Fruit fly (Drosophila melanogaster) whole organism, pupa: ENCODE results near the gene gammaCOP.

ENCODE experiments used
- CG10348 ChIP-seq: fragments of 200-800 bp; sonication (Bioruptor generic); IDR thresholded peaks from 2 replicates; pipeline ENCODE4 v1.3.6; 2022; ENCODE audit warnings: missing biosample characterization, missing genetic modification characterization
- CG12605 ChIP-seq: fragments of 200-800 bp; sonication (Bioruptor generic); IDR thresholded peaks from 2 replicates; pipeline ENCODE4 v1.3.6; 2022; ENCODE audit warnings: missing biosample characterization, missing genetic modification characterization
- CG13204 ChIP-seq: fragments of 200-800 bp; sonication (Bioruptor generic); optimal IDR thresholded peaks from 2 replicates; lab custom pipeline; 2018; ENCODE audit warnings: missing biosample characterization, mild to moderate bottlenecking, missing genetic modification characterization, moderate library complexity
- CG14655 ChIP-seq: fragments of 200-800 bp; sonication (Bioruptor generic); optimal IDR thresholded peaks from 3 replicates; lab custom pipeline; 2017; ENCODE audit warnings: mild to moderate bottlenecking, missing biosample characterization, missing genetic modification reagents, missing genetic modification characterization
- CG15710 ChIP-seq: fragments of 200-800 bp; sonication (Bioruptor generic); optimal IDR thresholded peaks from 2 replicates; lab custom pipeline; 2018; ENCODE audit warnings: missing biosample characterization, mild to moderate bottlenecking, missing genetic modification characterization, moderate library complexity
- CG17806 ChIP-seq: fragments of 200-800 bp; sonication (Bioruptor generic); optimal IDR thresholded peaks from 2 replicates; lab custom pipeline; 2018; ENCODE audit warnings: missing biosample characterization, mild to moderate bottlenecking, missing genetic modification characterization, moderate library complexity
- CG32121 ChIP-seq: fragments of 200-800 bp; sonication (Bioruptor generic); IDR thresholded peaks from 2 replicates; pipeline ENCODE4 v1.3.6; 2022; ENCODE audit warnings: missing biosample characterization, missing genetic modification characterization
- CG34367 ChIP-seq: fragments of 200-800 bp; sonication (Bioruptor generic); optimal IDR thresholded peaks from 2 replicates; lab custom pipeline; 2018; ENCODE audit warnings: missing biosample characterization, mild to moderate bottlenecking, missing genetic modification characterization
- CG4496 ChIP-seq: fragments of 200-800 bp; sonication (Bioruptor generic); IDR thresholded peaks from 3 replicates; pipeline ENCODE4 v1.3.6; 2022; ENCODE audit warnings: missing biosample characterization, missing genetic modification characterization
- CG8159 ChIP-seq: fragments of 200-800 bp; sonication (Bioruptor generic); optimal IDR thresholded peaks from 3 replicates; lab custom pipeline; 2018; ENCODE audit warnings: missing biosample characterization, mild to moderate bottlenecking, missing genetic modification characterization, moderate library complexity
- CG8301 ChIP-seq: fragments of 200-800 bp; sonication (Bioruptor generic); optimal IDR thresholded peaks from 2 replicates; lab custom pipeline; 2018; ENCODE audit warnings: missing biosample characterization, mild to moderate bottlenecking, missing genetic modification characterization
- CG9948 ChIP-seq: fragments of 200-800 bp; sonication (Bioruptor generic); optimal IDR thresholded peaks from 2 replicates; lab custom pipeline; 2018; ENCODE audit warnings: missing biosample characterization, mild to moderate bottlenecking, missing genetic modification characterization, moderate library complexity
- D1 ChIP-seq: fragments of 200-800 bp; sonication (Bioruptor generic); optimal IDR thresholded peaks from 2 replicates; lab custom pipeline; 2018; ENCODE audit warnings: missing biosample characterization, mild to moderate bottlenecking, missing genetic modification characterization, moderate library complexity
- EcR ChIP-seq: fragments of 200-800 bp; sonication (Bioruptor generic); optimal IDR thresholded peaks from 3 replicates; lab custom pipeline; 2019; ENCODE audit warnings: missing biosample characterization, missing genetic modification characterization, mild to moderate bottlenecking, moderate library complexity, missing genetic modification reagents
- Ets98B ChIP-seq: fragments of 200-800 bp; sonication (Bioruptor generic); IDR thresholded peaks from 2 replicates; pipeline ENCODE4 v1.3.6; 2022; ENCODE audit warnings: missing biosample characterization, missing genetic modification characterization
- Pif1A ChIP-seq: fragments of 200-800 bp; sonication (Bioruptor generic); optimal IDR thresholded peaks from 3 replicates; lab custom pipeline; 2016; ENCODE audit warnings: missing biosample characterization, missing genetic modification characterization
- Pif1B ChIP-seq: fragments of 200-800 bp; sonication (Bioruptor generic); optimal IDR thresholded peaks from 3 replicates; lab custom pipeline; 2016; ENCODE audit warnings: missing biosample characterization, missing genetic modification characterization
- Snoo ChIP-seq: fragments of 200-800 bp; sonication (Bioruptor generic); optimal IDR thresholded peaks from 3 replicates; lab custom pipeline; 2017; ENCODE audit warnings: missing biosample characterization, mild to moderate bottlenecking, missing genetic modification characterization, inconsistent platforms
- fd96Ca ChIP-seq: fragments of 200-800 bp; sonication (Bioruptor generic); IDR thresholded peaks from 3 replicates; pipeline ENCODE4 v1.3.6; 2022; ENCODE audit warnings: missing biosample characterization, missing genetic modification characterization
- gl ChIP-seq: fragments of 200-800 bp; sonication (Bioruptor generic); optimal IDR thresholded peaks from 2 replicates; lab custom pipeline; 2018; ENCODE audit warnings: missing biosample characterization, mild to moderate bottlenecking, missing genetic modification characterization
- rn ChIP-seq: fragments of 200-800 bp; sonication (Bioruptor generic); IDR thresholded peaks from 2 replicates; pipeline ENCODE4 v1.3.6; 2022; ENCODE audit warnings: missing biosample characterization, missing genetic modification characterization

Gene gammaCOP

DNA sequence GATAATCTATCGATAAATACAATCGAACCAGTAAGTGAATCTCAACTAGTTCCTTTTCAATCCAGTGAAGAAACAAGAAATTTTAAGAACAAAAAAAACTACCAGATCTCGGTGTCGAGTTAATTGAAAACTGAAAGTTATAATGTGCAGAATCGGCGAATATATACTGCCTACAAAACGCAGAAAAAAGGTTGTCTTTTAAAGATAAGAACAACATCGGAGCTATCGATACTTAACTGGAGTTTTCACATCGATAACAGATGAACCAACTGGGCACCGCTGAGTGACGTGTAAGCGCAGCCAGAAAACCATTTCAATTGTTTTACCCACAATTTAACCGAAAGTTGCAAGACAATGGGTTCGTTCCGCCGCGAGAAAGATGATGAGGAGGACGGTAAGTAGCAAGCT lies at the start of gene gammaCOP:
gammaCOP (plus strand) TSS at position 259 of the 408 bp plus-strand sequence.
- TF ChIP-seq Pif1A (GFP tag; lab: Kevin White, UChicago) (no peak), CG8301 (tag; lab: Kevin White, UChicago) (no peak), fd96Ca (GFP tag; lab: Robert Waterston, UW) (no peak), Snoo (tag; lab: Kevin White, UChicago) (no peak), CG34367 (tag; lab: Kevin White, UChicago) (no peak), CG17806 (tag; lab: Kevin White, UChicago) (no peak), rn (no peak), CG8159 (tag; lab: Kevin White, UChicago) (no peak), gl (tag; lab: Kevin White, UChicago) (no peak), CG32121 (no peak), CG12605 (no peak), CG4496 (GFP tag; lab: Robert Waterston, UW) (no peak), CG10348 (GFP tag; lab: Robert Waterston, UW) (no peak), Pif1B (GFP tag; lab: Kevin White, UChicago) (no peak), EcR (no peak), CG13204 (no peak), Ets98B (GFP tag; lab: Robert Waterston, UW) (no peak), CG15710 (tag; lab: Kevin White, UChicago) (no peak), D1 (tag; lab: Kevin White, UChicago) (no peak)

DNA sequence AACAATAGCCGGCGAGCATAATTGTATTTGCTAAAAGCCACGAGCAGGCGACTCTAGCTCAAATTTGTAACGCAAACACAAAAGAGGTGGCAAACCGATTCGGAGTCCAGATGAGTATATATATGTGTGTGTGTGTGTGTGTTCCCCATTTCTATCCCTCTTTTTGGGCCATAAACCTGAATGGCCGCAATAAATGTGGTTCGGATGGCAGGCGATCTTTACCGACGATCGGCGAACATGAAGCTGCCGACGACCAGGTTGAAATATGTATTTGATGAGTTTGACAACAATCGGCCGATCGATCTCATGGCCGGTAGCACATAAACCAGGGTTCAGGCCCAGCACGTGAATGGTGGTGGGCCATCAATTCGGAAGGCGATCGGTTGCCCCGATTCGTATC lies 44.1 kb upstream of the gammaCOP start:
- TF ChIP-seq CG17806 (tag; lab: Kevin White, UChicago) (no peak), CG10348 (GFP tag; lab: Robert Waterston, UW) (no peak), CG12605 (no peak), gl (tag; lab: Kevin White, UChicago) (no peak), CG13204 (no peak), CG34367 (tag; lab: Kevin White, UChicago) (no peak), EcR (no peak), CG15710 (tag; lab: Kevin White, UChicago) (no peak), CG8159 (tag; lab: Kevin White, UChicago) (no peak), Ets98B (GFP tag; lab: Robert Waterston, UW) (no peak), Pif1A (GFP tag; lab: Kevin White, UChicago) (no peak), CG32121 (no peak), CG4496 (GFP tag; lab: Robert Waterston, UW) (no peak)

DNA sequence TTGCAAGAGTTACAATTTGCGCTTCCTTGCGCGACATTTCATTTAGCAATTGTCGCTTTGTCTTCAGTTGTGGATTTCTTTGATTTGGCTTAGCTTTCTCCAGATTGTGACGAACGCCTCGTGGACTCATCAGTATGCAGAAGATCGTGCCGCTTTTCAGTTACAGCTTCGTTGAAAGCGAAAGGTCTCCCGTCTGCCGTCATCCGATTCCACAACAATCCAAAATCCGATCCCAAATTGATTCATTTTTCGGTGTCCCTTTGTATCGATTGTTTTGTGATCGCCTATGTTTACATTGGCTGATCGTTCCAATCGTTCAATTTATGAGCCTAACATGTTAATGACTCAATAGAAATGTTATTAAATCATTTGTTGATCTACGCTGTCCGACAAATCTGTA lies 30.0 kb upstream of the gammaCOP start:
- TF ChIP-seq fd96Ca (GFP tag; lab: Robert Waterston, UW): no peak
- no peak for TF ChIP-seq CG10348 (GFP tag; lab: Robert Waterston, UW)

DNA sequence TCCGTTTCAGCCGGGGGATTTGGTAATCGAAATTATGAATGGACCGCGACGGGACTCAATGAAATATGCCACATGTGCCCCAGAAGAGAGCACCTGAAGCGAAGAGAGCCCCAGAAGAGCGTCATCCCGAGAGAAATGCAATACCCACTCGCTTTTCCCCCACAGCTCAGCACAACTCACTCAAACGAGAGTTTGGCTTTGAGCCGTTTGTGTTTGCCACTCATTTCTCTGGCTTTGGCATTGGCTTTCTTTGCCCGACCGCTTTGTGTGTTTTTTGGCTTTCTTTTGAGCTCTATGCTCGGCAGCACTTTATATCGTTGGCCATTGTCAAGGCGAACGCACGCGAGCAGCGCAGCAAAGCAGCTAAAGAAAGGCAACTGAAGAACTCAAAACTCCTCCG lies 29.2 kb upstream of the gammaCOP start, which contains the start of gene nyo:
nyo (plus strand) TSS at position 312 of the 400 bp plus-strand sequence.
- TF ChIP-seq CG4496 (GFP tag; lab: Robert Waterston, UW) (no peak), CG32121 (no peak), CG34367 (tag; lab: Kevin White, UChicago) (no peak), gl (tag; lab: Kevin White, UChicago) (no peak), CG13204 (no peak), CG8159 (tag; lab: Kevin White, UChicago) (no peak), rn (no peak), EcR (no peak), fd96Ca (GFP tag; lab: Robert Waterston, UW) (no peak)
- TF ChIP-seq, all 21 proteins: peak for 0

DNA sequence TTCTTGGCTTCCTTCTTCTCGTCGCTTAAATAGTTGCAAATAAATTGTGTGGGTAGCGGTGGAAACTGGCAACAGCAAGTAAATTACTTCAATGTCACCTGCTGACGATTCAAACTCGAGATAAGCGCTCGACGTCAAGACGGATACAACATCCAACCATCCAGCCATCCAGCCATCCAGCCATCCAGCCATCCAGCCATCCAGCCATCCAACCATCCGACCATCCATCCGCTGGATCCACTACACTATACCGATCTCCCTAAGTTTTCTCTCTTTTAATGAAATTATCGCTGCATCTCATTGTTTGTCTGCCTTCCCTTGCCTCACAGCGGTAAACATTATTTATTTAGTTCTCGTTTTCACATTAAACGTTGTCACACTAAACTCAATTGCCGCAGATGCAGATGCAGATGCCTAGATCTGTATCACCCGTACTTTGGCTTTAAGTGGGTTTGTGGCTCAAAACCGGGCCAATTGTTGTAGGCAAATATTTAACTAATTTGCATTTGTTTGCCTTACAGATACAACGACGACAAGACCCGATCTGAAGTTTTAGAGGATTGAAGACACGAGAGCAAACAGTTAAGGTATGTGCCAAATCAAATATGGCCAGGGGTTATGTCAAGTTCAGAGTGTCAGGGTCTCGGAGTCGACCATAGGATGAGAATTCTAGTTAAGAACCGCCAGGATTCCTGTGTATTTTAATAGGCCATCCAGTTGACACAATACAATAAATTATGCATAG lies 23.0 kb upstream of the gammaCOP start:
- no peak for TF ChIP-seq CG8159 (tag; lab: Kevin White, UChicago)
- no peak for TF ChIP-seq CG32121
- no peak for TF ChIP-seq fd96Ca (GFP tag; lab: Robert Waterston, UW)
- no peak for TF ChIP-seq CG8301 (tag; lab: Kevin White, UChicago)
- no peak for TF ChIP-seq Ets98B (GFP tag; lab: Robert Waterston, UW)
- TF ChIP-seq CG12605: no peak
- no peak for TF ChIP-seq Pif1B (GFP tag; lab: Kevin White, UChicago)
- TF ChIP-seq CG4496 (GFP tag; lab: Robert Waterston, UW): no peak
- TF ChIP-seq CG15710 (tag; lab: Kevin White, UChicago): no peak
- TF ChIP-seq EcR: no peak

DNA sequence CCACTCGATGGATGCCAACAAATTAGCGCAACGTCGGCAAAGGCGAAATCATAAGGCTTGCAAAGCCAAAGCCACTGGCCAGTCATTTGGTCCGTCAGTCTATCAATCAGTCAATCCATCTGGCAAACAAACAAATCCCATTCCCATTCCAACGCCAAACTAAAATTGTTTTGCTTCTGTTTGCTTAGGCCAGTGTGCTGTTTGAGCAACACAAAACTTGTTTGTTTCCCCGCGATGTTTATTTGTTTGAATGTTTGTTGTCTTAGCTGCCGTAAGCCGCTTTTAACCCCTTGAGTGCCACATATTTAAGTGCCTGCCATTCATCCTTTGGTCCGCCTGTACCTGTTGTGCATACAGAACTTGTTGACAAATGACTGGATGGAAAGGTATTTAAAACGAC lies 21.0 kb upstream of the gammaCOP start:
- TF ChIP-seq CG14655 (GFP tag; lab: Kevin White, UChicago) (no peak), EcR (no peak), rn (no peak), CG8301 (tag; lab: Kevin White, UChicago) (no peak), CG32121 (no peak), Ets98B (GFP tag; lab: Robert Waterston, UW) (no peak), CG17806 (tag; lab: Kevin White, UChicago) (no peak), CG10348 (GFP tag; lab: Robert Waterston, UW) (no peak), Snoo (tag; lab: Kevin White, UChicago) (no peak), fd96Ca (GFP tag; lab: Robert Waterston, UW) (no peak), gl (tag; lab: Kevin White, UChicago) (no peak), D1 (tag; lab: Kevin White, UChicago) (no peak), CG12605 (no peak), Pif1A (GFP tag; lab: Kevin White, UChicago) (no peak), CG4496 (GFP tag; lab: Robert Waterston, UW) (no peak), CG9948 (tag; lab: Kevin White, UChicago) (no peak), CG8159 (tag; lab: Kevin White, UChicago) (no peak), CG34367 (tag; lab: Kevin White, UChicago) (no peak), Pif1B (GFP tag; lab: Kevin White, UChicago) (no peak)
